Worm (Caenorhabditis elegans) whole organism, young adult: ENCODE results near the gene B0432.8.
"Not testable (repeated sequence)": the region's sequence is repeated elsewhere in the genome, so short reads cannot be mapped to it uniquely, and the experiment has no call there.

Experiments
- F49E8.2 ChIP-seq: sonication (generic microtip); optimal IDR thresholded peaks from 3 replicates; lab custom pipeline; 2017; ENCODE audit warnings: missing genetic modification characterization, mild to moderate bottlenecking, missing compliant biosample characterization, antibody characterized with exemption, moderate library complexity; ENCODE audit not compliant: insufficient read depth
- T07F8.4 ChIP-seq: sonication (generic microtip); optimal IDR thresholded peaks from 2 replicates; lab custom pipeline; 2016; ENCODE audit warnings: mild to moderate bottlenecking, missing genetic modification characterization, moderate library complexity, missing compliant biosample characterization
- Y53F4B.3 ChIP-seq: fragments of 200-800 bp; sonication (Bioruptor generic); IDR thresholded peaks from 2 replicates; pipeline ENCODE4 v1.3.6; 2022; ENCODE audit warnings: missing genetic modification reagents, missing genetic modification characterization, missing compliant biosample characterization
- Y53G8AR.9 ChIP-seq: fragments of 200-800 bp; sonication (Bioruptor generic); conservative IDR thresholded peaks from 2 replicates; pipeline ENCODE4 v1.3.6; 2022; ENCODE audit warnings: missing genetic modification reagents, missing genetic modification characterization, missing compliant biosample characterization
- ZK185.1 ChIP-seq: sonication (generic microtip); optimal IDR thresholded peaks from 2 replicates; lab custom pipeline; 2016; ENCODE audit warnings: mild to moderate bottlenecking, missing genetic modification characterization, missing compliant biosample characterization; ENCODE audit not compliant: poor library complexity, severe bottlenecking
- akir-1 ChIP-seq: fragments of 200-800 bp; sonication (Bioruptor generic); optimal IDR thresholded peaks from 2 replicates; lab custom pipeline; 2018; ENCODE audit warnings: mild to moderate bottlenecking, missing genetic modification characterization, moderate library complexity, missing compliant biosample characterization
- aptf-2 ChIP-seq: fragments of 200-800 bp; sonication (Bioruptor generic); conservative IDR thresholded peaks from 2 replicates; pipeline ENCODE4 v1.3.6; 2022; ENCODE audit warnings: missing genetic modification reagents, missing genetic modification characterization, missing compliant biosample characterization
- aptf-3 ChIP-seq: fragments of 200-800 bp; sonication (Bioruptor generic); IDR thresholded peaks from 2 replicates; pipeline ENCODE4 v1.3.6; 2022; ENCODE audit warnings: missing genetic modification characterization, missing compliant biosample characterization
- chd-7 ChIP-seq: sonication (generic microtip); optimal IDR thresholded peaks from 2 replicates; lab custom pipeline; 2016; ENCODE audit warnings: mild to moderate bottlenecking, missing genetic modification characterization, moderate library complexity, missing compliant biosample characterization
- fkh-3 ChIP-seq: sonication (generic microtip); optimal IDR thresholded peaks from 2 replicates; lab custom pipeline; 2016; ENCODE audit warnings: mild to moderate bottlenecking, missing genetic modification characterization, missing compliant biosample characterization
- him-1 ChIP-seq: sonication (generic microtip); optimal IDR thresholded peaks from 2 replicates; lab custom pipeline; 2016; ENCODE audit warnings: missing genotype, missing genetic modification reagents, missing genetic modification characterization, missing compliant biosample characterization
- hlh-12 ChIP-seq: sonication (generic microtip); optimal IDR thresholded peaks from 2 replicates; lab custom pipeline; 2016; ENCODE audit warnings: missing genetic modification characterization, missing compliant biosample characterization
- hmg-1.2 ChIP-seq: fragments of 200-800 bp; sonication (Bioruptor generic); IDR thresholded peaks from 2 replicates; pipeline ENCODE4 v1.3.6; 2022; ENCODE audit warnings: missing genetic modification reagents, missing genetic modification characterization, missing compliant biosample characterization
- lag-1 ChIP-seq: fragments of 200-800 bp; sonication (Bioruptor generic); IDR thresholded peaks from 2 replicates; pipeline ENCODE4 v1.3.6; 2022; ENCODE audit warnings: missing genetic modification reagents, missing genetic modification characterization, missing compliant biosample characterization
- let-607 ChIP-seq, 2 experiments: fragments of 200-800 bp in 1 of 2; sonication (Bioruptor generic) in 1 of 2; sonication (generic microtip) in 1 of 2; optimal IDR thresholded peaks; 2 replicates each; lab custom pipeline; 2016 to 2018; ENCODE audit warnings: mild to moderate bottlenecking in 2 of 2, missing compliant biosample characterization in 2 of 2, missing genetic modification characterization in 2 of 2, moderate library complexity in 2 of 2, missing genotype in 1 of 2
- lin-35 ChIP-seq, 3 experiments: fragments of 150-350 bp in 2 of 3; sonication (generic microtip) in 1 of 3; optimal IDR thresholded peaks; 2 replicates each; lab custom pipeline; 2014 to 2018; ENCODE audit warnings: missing biosample characterization in 3 of 3, missing genetic modification characterization in 3 of 3, missing genetic modification reagents in 3 of 3
- lir-1 ChIP-seq: fragments of 200-800 bp; sonication (Bioruptor generic); conservative IDR thresholded peaks from 2 replicates; pipeline ENCODE4 v1.3.6; 2022; ENCODE audit warnings: missing genetic modification reagents, missing genetic modification characterization, missing compliant biosample characterization
- mxl-1 ChIP-seq: sonication (generic microtip); optimal IDR thresholded peaks from 2 replicates; lab custom pipeline; 2016; ENCODE audit warnings: missing genetic modification characterization, missing compliant biosample characterization
- nfyb-1 ChIP-seq: fragments of 200-800 bp; sonication (Bioruptor generic); IDR thresholded peaks from 2 replicates; pipeline ENCODE4 v1.3.6; 2022; ENCODE audit warnings: missing genetic modification reagents, missing genetic modification characterization, missing compliant biosample characterization
- rec-8 ChIP-seq, 2 experiments: sonication (generic microtip); optimal IDR thresholded peaks; 2 replicates each; lab custom pipeline; 2016; ENCODE audit warnings: mild to moderate bottlenecking in 2 of 2, missing genetic modification characterization in 2 of 2, missing genetic modification reagents in 2 of 2, missing genotype in 2 of 2, missing biosample characterization in 1 of 2, missing compliant biosample characterization in 1 of 2, moderate library complexity in 1 of 2
- snpc-1.1 ChIP-seq: sonication (generic microtip); optimal IDR thresholded peaks from 2 replicates; lab custom pipeline; 2017; ENCODE audit warnings: missing genetic modification characterization, mild to moderate bottlenecking, missing compliant biosample characterization, antibody characterized with exemption, moderate library complexity, missing genotype, missing genetic modification reagents; ENCODE audit not compliant: insufficient read depth
- snpc-1.3 ChIP-seq: sonication (generic microtip); optimal IDR thresholded peaks from 2 replicates; lab custom pipeline; 2017; ENCODE audit warnings: missing genetic modification characterization, mild to moderate bottlenecking, missing compliant biosample characterization, antibody characterized with exemption, moderate library complexity, missing genotype, missing genetic modification reagents; ENCODE audit not compliant: insufficient read depth
- snpc-3.4 ChIP-seq: sonication (generic microtip); optimal IDR thresholded peaks from 2 replicates; lab custom pipeline; 2017; ENCODE audit warnings: missing genetic modification characterization, mild to moderate bottlenecking, missing compliant biosample characterization, antibody characterized with exemption, moderate library complexity, missing genotype, missing genetic modification reagents
- sptf-2 ChIP-seq: fragments of 200-800 bp; sonication (Bioruptor generic); optimal IDR thresholded peaks from 2 replicates; lab custom pipeline; 2018; ENCODE audit warnings: mild to moderate bottlenecking, missing genetic modification characterization, missing compliant biosample characterization
- tbp1 ChIP-seq: fragments of 200-800 bp; sonication (Bioruptor generic); optimal IDR thresholded peaks from 2 replicates; lab custom pipeline; 2018; ENCODE audit warnings: mild to moderate bottlenecking, missing genetic modification characterization, missing compliant biosample characterization
- tbx-9 ChIP-seq: sonication (generic microtip); optimal IDR thresholded peaks from 2 replicates; lab custom pipeline; 2016; ENCODE audit warnings: borderline replicate concordance, missing genetic modification characterization, inconsistent platforms, missing compliant biosample characterization
- tlf-1 ChIP-seq: fragments of 200-800 bp; sonication (Bioruptor generic); optimal IDR thresholded peaks from 2 replicates; lab custom pipeline; 2018; ENCODE audit warnings: mild to moderate bottlenecking, missing genetic modification characterization, missing compliant biosample characterization
- ztf-22 ChIP-seq: fragments of 200-800 bp; sonication (Bioruptor generic); optimal IDR thresholded peaks from 2 replicates; lab custom pipeline; 2018; ENCODE audit warnings: mild to moderate bottlenecking, missing genetic modification characterization, moderate library complexity, missing compliant biosample characterization
- ztf-25 ChIP-seq: fragments of 200-800 bp; sonication (Bioruptor generic); IDR thresholded peaks from 2 replicates; pipeline ENCODE4 v1.3.6; 2022; ENCODE audit warnings: missing genetic modification reagents, missing genetic modification characterization, missing compliant biosample characterization
- ztf-28 ChIP-seq: fragments of 200-800 bp; sonication (Bioruptor generic); IDR thresholded peaks from 2 replicates; pipeline ENCODE4 v1.3.6; 2022; ENCODE audit warnings: missing genetic modification reagents, missing genetic modification characterization, missing compliant biosample characterization

Gene B0432.8

DNA sequence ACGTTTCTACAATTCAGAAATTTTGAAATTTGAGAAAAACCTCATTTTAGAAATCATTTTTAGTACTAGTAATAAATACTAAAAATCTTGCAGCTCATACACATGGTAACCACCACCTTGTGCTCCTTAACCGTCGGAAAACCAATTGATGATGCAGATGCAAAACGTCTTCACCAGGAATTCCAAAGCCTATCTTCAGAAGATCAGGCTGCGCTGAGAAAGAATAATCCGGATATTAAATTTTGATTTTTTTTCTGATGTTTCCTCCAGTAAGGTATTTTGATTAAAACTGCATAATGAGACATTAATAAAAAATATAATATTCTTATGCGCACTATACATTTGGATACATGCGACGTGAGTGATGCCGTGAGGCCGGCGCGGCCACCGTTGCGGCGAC is 42.2 kb upstream of the B0432.8 start:
- TF ChIP-seq hmg-1.2 (0 out of 2 replicates have a peak, but pooled peaks have one; percentile 19), akir-1 (GFP tag; lab: Kevin White, UChicago) (no peak)

DNA sequence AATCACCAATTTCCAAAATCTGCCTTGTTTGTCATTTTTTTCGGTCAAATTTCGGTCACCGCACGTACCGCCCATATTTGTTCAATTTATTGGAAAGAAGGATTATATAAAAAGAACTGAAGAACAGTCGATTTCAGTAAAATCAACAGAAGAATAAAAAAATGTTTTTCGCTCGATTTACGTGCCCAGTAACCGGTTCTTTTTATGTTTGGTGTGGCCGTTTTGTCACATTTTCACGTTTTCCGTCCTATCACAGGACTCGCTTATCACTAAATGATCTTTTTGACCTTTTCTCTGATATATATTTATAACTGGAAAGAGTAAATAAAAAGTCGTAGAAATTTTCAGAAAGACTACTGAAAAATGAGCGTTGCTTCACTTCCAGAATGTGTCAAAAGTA is 40.9 kb upstream of the B0432.8 start, which contains the start of gene far-7:
Gene far-7, plus strand, starts transcription at position 331 of the 400 bp plus-strand sequence.
- no peak for TF ChIP-seq fkh-3 (tag; lab: Kevin White, UChicago)
- no peak for TF ChIP-seq let-607 (tag; optimal IDR thresholded peaks at IDR 0.05; lab: Kevin White, UChicago)
- TF ChIP-seq lag-1 (GFP tag; lab: Robert Waterston, UW), result no peak
- no peak for TF ChIP-seq rec-8 (tag; optimal IDR thresholded peaks at IDR 0.05; lab: Kevin White, UChicago)

DNA sequence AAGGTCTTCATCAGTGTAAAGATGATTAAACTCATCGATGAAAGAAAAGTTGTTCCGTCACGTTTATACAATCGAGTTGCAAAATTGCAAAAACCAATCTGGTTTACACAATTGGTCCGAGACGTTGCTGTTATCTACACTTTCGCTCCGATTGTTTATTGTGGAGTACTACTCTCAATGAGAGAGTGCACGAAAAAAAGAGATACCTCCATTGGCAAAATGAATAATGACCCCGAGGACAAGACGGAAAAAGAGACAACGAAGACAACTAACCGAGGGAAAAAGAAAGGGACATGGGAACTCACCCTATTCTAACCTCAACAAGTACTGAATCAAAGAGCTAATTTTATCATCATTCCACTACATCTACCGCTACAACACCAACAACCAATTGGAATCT is 35.0 kb upstream of the B0432.8 start:
- TF ChIP-seq Y53G8AR.9, result no peak
- TF ChIP-seq snpc-1.1, result no peak
- TF ChIP-seq lin-35 (GFP tag; optimal IDR thresholded peaks at IDR 0.05; lab: Kevin White, UChicago), result no peak
- TF ChIP-seq snpc-1.3 (tag; lab: Kevin White, UChicago), result no peak
- TF ChIP-seq lir-1 (GFP tag; lab: Robert Waterston, UW), result no peak
- no peak for TF ChIP-seq ztf-25
- no peak for TF ChIP-seq hlh-12 (tag; lab: Kevin White, UChicago)
- TF ChIP-seq ztf-28 (GFP tag; lab: Robert Waterston, UW), result no peak
- TF ChIP-seq F49E8.2 (tag; lab: Kevin White, UChicago), result no peak
- TF ChIP-seq ZK185.1 (tag; lab: Kevin White, UChicago), result no peak
- no peak for TF ChIP-seq chd-7 (tag; lab: Kevin White, UChicago)

DNA sequence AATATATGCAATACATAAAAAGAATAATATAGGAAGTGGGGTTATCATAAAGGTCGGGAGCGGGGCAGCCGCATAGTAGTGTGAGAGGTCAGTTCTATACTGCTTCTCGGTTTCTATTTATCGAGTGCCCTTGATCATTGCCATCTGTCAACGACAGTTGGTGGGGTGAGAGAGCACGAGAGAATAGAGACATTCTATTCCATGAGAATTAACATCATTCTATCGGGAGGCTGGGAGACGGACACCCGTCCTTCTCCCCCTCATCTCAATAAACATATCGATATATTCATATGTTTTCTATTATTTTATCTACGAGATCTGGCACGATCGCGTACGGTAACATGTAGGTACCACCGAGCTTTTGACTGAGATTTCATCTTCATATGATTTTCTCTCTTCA is 33.6 kb upstream of the B0432.8 start, which contains the start of gene mps-2:
Gene mps-2, minus strand, starts transcription at position 101 of the 400 bp plus-strand sequence.
- TF ChIP-seq T07F8.4 (tag; lab: Kevin White, UChicago); ztf-22 (GFP tag; lab: Kevin White, UChicago); tlf-1: not testable (repeated sequence)

- TF ChIP-seq aptf-2 (GFP tag; lab: Robert Waterston, UW) (no peak), aptf-3 (GFP tag; lab: Robert Waterston, UW) (no peak), snpc-3.4 (no peak), him-1 (no peak), tbx-9 (tag; lab: Kevin White, UChicago) (no peak), let-607 (tag; optimal IDR thresholded peaks at IDR 0.05; lab: Kevin White, UChicago) (no peak), Y53F4B.3 (GFP tag; lab: Robert Waterston, UW) (no peak), nfyb-1 (GFP tag; lab: Robert Waterston, UW) (no peak), mxl-1 (tag; lab: Kevin White, UChicago) (no peak), chd-7 (tag; lab: Kevin White, UChicago) (no peak), tbp1 (GFP tag; lab: Kevin White, UChicago) (no peak), sptf-2 (GFP tag; lab: Kevin White, UChicago) (no peak)
- TF ChIP-seq, all 124 proteins: peak for 0
Observed at ce11 chrII:307154-307553, 28.6 kb upstream of the B0432.8 start, which contains the start of gene K01A2.4. Gene K01A2.4, plus strand, starts transcription at chrII:307454.
